Worm (Caenorhabditis elegans) whole organism, young adult: ENCODE results near the gene F13D12.5.

ENCODE experiments used
- B0336.3 ChIP-seq: fragments of 200-800 bp; sonication (Bioruptor generic); IDR thresholded peaks from 2 replicates; pipeline ENCODE4 v1.3.6; 2022; ENCODE audit warnings: missing genetic modification characterization, missing compliant biosample characterization
- F10E7.11 ChIP-seq: sonication (generic microtip); optimal IDR thresholded peaks from 2 replicates; lab custom pipeline; 2017; ENCODE audit warnings: mild to moderate bottlenecking, missing genetic modification characterization, moderate library complexity, missing compliant biosample characterization
- F37B4.10 ChIP-seq: fragments of 200-800 bp; sonication (Bioruptor generic); IDR thresholded peaks from 2 replicates; pipeline ENCODE4 v1.3.6; 2022; ENCODE audit warnings: missing genetic modification characterization, missing compliant biosample characterization
- F49E8.2 ChIP-seq: sonication (generic microtip); optimal IDR thresholded peaks from 3 replicates; lab custom pipeline; 2017; ENCODE audit warnings: missing genetic modification characterization, mild to moderate bottlenecking, missing compliant biosample characterization, antibody characterized with exemption, moderate library complexity; ENCODE audit not compliant: insufficient read depth
- akir-1 ChIP-seq: fragments of 200-800 bp; sonication (Bioruptor generic); optimal IDR thresholded peaks from 2 replicates; lab custom pipeline; 2018; ENCODE audit warnings: mild to moderate bottlenecking, missing genetic modification characterization, moderate library complexity, missing compliant biosample characterization
- ama-1 ChIP-seq, 3 experiments: fragments of 150-350 bp in 1 of 3; sonication (generic microtip) in 2 of 3; optimal IDR thresholded peaks; 2 replicates each; lab custom pipeline; 2014 to 2018; ENCODE audit warnings: missing biosample characterization in 2 of 3, missing genetic modification characterization in 2 of 3, missing genetic modification reagents in 2 of 3
- atf-7 ChIP-seq: sonication (generic microtip); optimal IDR thresholded peaks from 2 replicates; lab custom pipeline; 2017; ENCODE audit warnings: mild to moderate bottlenecking, missing genetic modification characterization, missing compliant biosample characterization
- athp-1 ChIP-seq: sonication (generic microtip); optimal IDR thresholded peaks from 2 replicates; lab custom pipeline; 2017; ENCODE audit warnings: mild to moderate bottlenecking, missing genetic modification characterization, missing compliant biosample characterization
- attf-5 ChIP-seq: fragments of 200-800 bp; sonication (Bioruptor generic); optimal IDR thresholded peaks from 2 replicates; lab custom pipeline; 2018; ENCODE audit warnings: mild to moderate bottlenecking, missing genetic modification characterization, missing compliant biosample characterization
- bed-2 ChIP-seq: fragments of 200-800 bp; sonication (Bioruptor generic); IDR thresholded peaks from 2 replicates; pipeline ENCODE4 v1.3.6; 2022; ENCODE audit warnings: missing genetic modification reagents, missing genetic modification characterization, missing compliant biosample characterization
- cebp-1 ChIP-seq, 2 experiments: fragments of 200-800 bp in 1 of 2; sonication (Bioruptor generic) in 1 of 2; sonication (generic microtip) in 1 of 2; IDR thresholded peaks in 1 of 2; optimal IDR thresholded peaks in 1 of 2; 2 replicates each; pipeline versions ENCODE4 v1.3.6 to Lab custom; 2017 to 2022; ENCODE audit warnings: missing compliant biosample characterization in 2 of 2, missing genetic modification characterization in 2 of 2, mild to moderate bottlenecking in 1 of 2, missing genetic modification reagents in 1 of 2, moderate library complexity in 1 of 2
- cebp-2 ChIP-seq: fragments of 200-800 bp; sonication (Bioruptor generic); IDR thresholded peaks from 2 replicates; pipeline ENCODE4 v1.3.6; 2022; ENCODE audit warnings: missing genetic modification characterization, missing compliant biosample characterization
- ceh-100 ChIP-seq: fragments of 200-800 bp; sonication (Bioruptor generic); IDR thresholded peaks from 2 replicates; pipeline ENCODE4 v1.3.6; 2022; ENCODE audit warnings: missing genetic modification reagents, missing genetic modification characterization, missing compliant biosample characterization
- ceh-27 ChIP-seq: fragments of 200-800 bp; sonication (Bioruptor generic); optimal IDR thresholded peaks from 2 replicates; lab custom pipeline; 2018; ENCODE audit warnings: mild to moderate bottlenecking, missing genetic modification characterization, moderate library complexity, missing compliant biosample characterization
- ceh-79 ChIP-seq: sonication (generic microtip); optimal IDR thresholded peaks from 2 replicates; lab custom pipeline; 2017; ENCODE audit warnings: mild to moderate bottlenecking, missing genetic modification characterization, missing compliant biosample characterization
- dpff-1 ChIP-seq: sonication (generic microtip); optimal IDR thresholded peaks from 2 replicates; lab custom pipeline; 2017; ENCODE audit warnings: mild to moderate bottlenecking, missing genetic modification characterization, missing compliant biosample characterization
- dpl-1 ChIP-seq: fragments of 150-350 bp; optimal IDR thresholded peaks from 2 replicates; lab custom pipeline; 2014; ENCODE audit warnings: missing biosample characterization, missing genetic modification reagents, missing genetic modification characterization
- ekl-4 ChIP-seq: fragments of 200-800 bp; sonication (Bioruptor generic); IDR thresholded peaks from 2 replicates; pipeline ENCODE4 v1.3.6; 2022; ENCODE audit warnings: missing genetic modification reagents, missing genetic modification characterization, missing compliant biosample characterization
- gei-17 ChIP-seq: fragments of 200-800 bp; sonication (Bioruptor generic); optimal IDR thresholded peaks from 2 replicates; lab custom pipeline; 2018; ENCODE audit warnings: mild to moderate bottlenecking, missing genetic modification characterization, missing compliant biosample characterization
- hmg-20 ChIP-seq: fragments of 200-800 bp; sonication (Bioruptor generic); IDR thresholded peaks from 2 replicates; pipeline ENCODE4 v1.3.6; 2022; ENCODE audit warnings: missing genetic modification reagents, missing genetic modification characterization, missing compliant biosample characterization
- lag-1 ChIP-seq: fragments of 200-800 bp; sonication (Bioruptor generic); IDR thresholded peaks from 2 replicates; pipeline ENCODE4 v1.3.6; 2022; ENCODE audit warnings: missing genetic modification reagents, missing genetic modification characterization, missing compliant biosample characterization
- let-607 ChIP-seq, 2 experiments: fragments of 200-800 bp in 1 of 2; sonication (Bioruptor generic) in 1 of 2; sonication (generic microtip) in 1 of 2; optimal IDR thresholded peaks; 2 replicates each; lab custom pipeline; 2016 to 2018; ENCODE audit warnings: mild to moderate bottlenecking in 2 of 2, missing compliant biosample characterization in 2 of 2, missing genetic modification characterization in 2 of 2, moderate library complexity in 2 of 2, missing genotype in 1 of 2
- lin-35 ChIP-seq, 3 experiments: fragments of 150-350 bp in 2 of 3; sonication (generic microtip) in 1 of 3; optimal IDR thresholded peaks; 2 replicates each; lab custom pipeline; 2014 to 2018; ENCODE audit warnings: missing biosample characterization in 3 of 3, missing genetic modification characterization in 3 of 3, missing genetic modification reagents in 3 of 3
- lin-54 ChIP-seq: fragments of 200-800 bp; sonication (Bioruptor generic); optimal IDR thresholded peaks from 2 replicates; lab custom pipeline; 2018; ENCODE audit warnings: mild to moderate bottlenecking, missing genetic modification characterization, missing compliant biosample characterization
- lsy-27 ChIP-seq: sonication (generic microtip); optimal IDR thresholded peaks from 2 replicates; lab custom pipeline; 2017; ENCODE audit warnings: missing genetic modification characterization, mild to moderate bottlenecking, missing compliant biosample characterization, antibody characterized with exemption, missing genotype, borderline replicate concordance; ENCODE audit not compliant: insufficient read depth
- mcd-1 ChIP-seq: fragments of 200-800 bp; sonication (Bioruptor generic); IDR thresholded peaks from 2 replicates; pipeline ENCODE4 v1.3.6; 2022; ENCODE audit warnings: missing genetic modification reagents, missing genetic modification characterization, missing compliant biosample characterization
- mxl-1 ChIP-seq: sonication (generic microtip); optimal IDR thresholded peaks from 2 replicates; lab custom pipeline; 2016; ENCODE audit warnings: missing genetic modification characterization, missing compliant biosample characterization
- nfya-1 ChIP-seq: sonication (generic microtip); optimal IDR thresholded peaks from 2 replicates; lab custom pipeline; 2017; ENCODE audit warnings: antibody characterized with exemption, missing compliant biosample characterization, missing genetic modification characterization, borderline replicate concordance; ENCODE audit not compliant: insufficient read depth
- nfya-2 ChIP-seq: fragments of 200-800 bp; sonication (Bioruptor generic); IDR thresholded peaks from 2 replicates; pipeline ENCODE4 v1.3.6; 2022; ENCODE audit warnings: missing genetic modification reagents, missing genetic modification characterization, missing compliant biosample characterization
- nfyb-1 ChIP-seq: fragments of 200-800 bp; sonication (Bioruptor generic); IDR thresholded peaks from 2 replicates; pipeline ENCODE4 v1.3.6; 2022; ENCODE audit warnings: missing genetic modification reagents, missing genetic modification characterization, missing compliant biosample characterization
- nhr-80 ChIP-seq: sonication (generic microtip); optimal IDR thresholded peaks from 2 replicates; lab custom pipeline; 2016; ENCODE audit warnings: missing genetic modification characterization, missing compliant biosample characterization
- pbrm-1 ChIP-seq: fragments of 200-800 bp; sonication (Bioruptor generic); IDR thresholded peaks from 2 replicates; pipeline ENCODE4 v1.3.6; 2022; ENCODE audit warnings: missing genetic modification reagents, missing genetic modification characterization, missing compliant biosample characterization
- rpc-1 ChIP-seq, 2 experiments: fragments of 150-350 bp in 1 of 2; sonication (generic microtip) in 1 of 2; optimal IDR thresholded peaks; 2 replicates each; lab custom pipeline; 2014 to 2018; ENCODE audit warnings: missing biosample characterization in 1 of 2, missing genetic modification characterization in 1 of 2, missing genetic modification reagents in 1 of 2, missing genotype in 1 of 2
- snpc-4 ChIP-seq, 5 experiments: fragments of 150-350 bp in 1 of 5; sonication (generic microtip) in 4 of 5; optimal IDR thresholded peaks; 2 replicates each; lab custom pipeline; 2014 to 2018; ENCODE audit warnings: missing genetic modification characterization in 5 of 5, missing biosample characterization in 3 of 5, antibody characterized with exemption in 2 of 5, mild to moderate bottlenecking in 2 of 5, missing compliant biosample characterization in 2 of 5, missing genotype in 2 of 5, moderate library complexity in 2 of 5, missing genetic modification reagents in 1 of 5
- unc-130 ChIP-seq: sonication (generic microtip); optimal IDR thresholded peaks from 2 replicates; lab custom pipeline; 2016; ENCODE audit warnings: missing genetic modification reagents, missing genetic modification characterization, missing compliant biosample characterization
- zfh-2 ChIP-seq: fragments of 200-800 bp; sonication (Bioruptor generic); conservative IDR thresholded peaks from 2 replicates; pipeline ENCODE4 v1.3.6; 2022; ENCODE audit warnings: missing genetic modification reagents, missing genetic modification characterization, missing compliant biosample characterization
- ztf-26 ChIP-seq: sonication (generic microtip); optimal IDR thresholded peaks from 2 replicates; lab custom pipeline; 2017; ENCODE audit warnings: missing genetic modification characterization, missing compliant biosample characterization
- ztf-3 ChIP-seq: fragments of 200-800 bp; sonication (Bioruptor generic); optimal IDR thresholded peaks from 2 replicates; lab custom pipeline; 2018; ENCODE audit warnings: mild to moderate bottlenecking, missing genetic modification characterization, missing compliant biosample characterization

The F13D12.5 gene

ce11 chrII:11749490-11750172, 23.0 kb downstream of the F13D12.5 start (continued):
- TF ChIP-seq ama-1 (optimal IDR thresholded peaks at IDR 0.05; lab: Kevin White, UChicago) (no peak), ama-1 (GFP tag; optimal IDR thresholded peaks at IDR 0.05; lab: Kevin White, UChicago) (no peak), ztf-26 (tag; lab: Kevin White, UChicago) (peak; percentile 2), gei-17 (GFP tag; lab: Kevin White, UChicago) (peak; percentile 65), ceh-100 (0 out of 2 replicates have a peak, but pooled peaks have one; percentile 24), let-607 (tag; optimal IDR thresholded peaks at IDR 0.05; lab: Kevin White, UChicago) (peak; percentile 66 to 77), akir-1 (peak; percentile 63), mcd-1 (GFP tag; lab: Robert Waterston, UW) (peak; percentile 73), cebp-1 (GFP tag; IDR thresholded peaks at IDR 0.05; lab: Robert Waterston, UW) (0 out of 2 replicates have a peak, but pooled peaks have one; percentile 50), cebp-1 (tag; optimal IDR thresholded peaks at IDR 0.05; lab: Kevin White, UChicago) (peak; percentile 90), nhr-80 (tag; lab: Kevin White, UChicago) (peak; percentile 83), dpl-1 (no peak), snpc-4 (GFP tag; optimal IDR thresholded peaks at IDR 0.05; lab: Kevin White, UChicago) (no peak), snpc-4 (tag; optimal IDR thresholded peaks at IDR 0.05; lab: Kevin White, UChicago) (peak in 3 of 4 experiments; percentile 51 to 74 (median 59)), pbrm-1 (peak; percentile 63), F49E8.2 (tag; lab: Kevin White, UChicago) (no peak), ceh-79 (tag; lab: Kevin White, UChicago) (no peak), athp-1 (peak; percentile 53), ztf-3 (no peak), zfh-2 (GFP tag; lab: Robert Waterston, UW) (peak; percentile 99), attf-5 (GFP tag; lab: Kevin White, UChicago) (peak; percentile 89), lin-35 (GFP tag; optimal IDR thresholded peaks at IDR 0.05; lab: Kevin White, UChicago) (peak in 1 of 3 experiments; percentile 66), B0336.3 (GFP tag; lab: Robert Waterston, UW) (peak; percentile 91), bed-2 (GFP tag; lab: Robert Waterston, UW) (peak; percentile 49; the same call in 1 of the 2 replicates), cebp-2 (GFP tag; lab: Robert Waterston, UW) (no peak), dpff-1 (tag; lab: Kevin White, UChicago) (peak; percentile 50), F10E7.11 (tag; lab: Kevin White, UChicago) (peak; percentile 51), nfya-2 (GFP tag; lab: Robert Waterston, UW) (no peak), nfyb-1 (GFP tag; lab: Robert Waterston, UW) (peak; percentile 81; the same call in 1 of the 2 replicates)

DNA sequence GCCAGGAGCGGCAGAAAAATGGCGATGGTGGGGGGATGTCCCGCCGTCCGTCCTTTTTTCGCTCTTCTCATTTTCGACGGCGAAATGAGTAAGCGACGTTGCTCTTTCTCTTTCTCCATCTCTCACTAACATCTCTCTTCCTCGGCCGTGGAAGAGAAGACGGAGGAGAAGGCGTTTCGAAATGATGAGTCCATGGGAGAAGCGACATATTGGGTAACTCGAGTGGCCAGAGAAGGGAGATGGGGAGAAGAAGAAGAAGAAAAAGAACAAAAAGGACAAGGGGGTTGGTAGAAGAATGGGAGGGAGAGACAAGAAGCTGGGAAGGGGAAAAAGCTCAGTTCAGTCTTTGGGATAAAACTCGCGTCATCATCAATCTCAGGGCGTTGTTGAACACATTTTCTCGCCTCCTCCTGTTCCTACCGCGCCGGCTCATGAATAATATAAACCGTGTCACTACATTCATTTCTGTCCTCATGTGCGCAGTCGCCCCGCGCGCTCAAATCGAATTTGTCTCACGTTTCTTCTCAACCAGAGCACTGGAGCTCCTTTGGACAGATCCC, 25.1 kb downstream of the F13D12.5 start:
- TF ChIP-seq F37B4.10 (GFP tag; lab: Robert Waterston, UW) (no peak), rpc-1 (optimal IDR thresholded peaks at IDR 0.05; lab: Kevin White, UChicago) (no peak), rpc-1 (tag; optimal IDR thresholded peaks at IDR 0.05; lab: Kevin White, UChicago) (no peak), atf-7 (tag; lab: Kevin White, UChicago) (no peak), mxl-1 (tag; lab: Kevin White, UChicago) (no peak), ceh-27 (GFP tag; lab: Kevin White, UChicago) (peak; percentile 25), unc-130 (GFP tag; lab: Kevin White, UChicago) (no peak), lag-1 (GFP tag; lab: Robert Waterston, UW) (no peak), lin-35 (GFP tag; optimal IDR thresholded peaks at IDR 0.05; lab: Kevin White, UChicago) (peak in 1 of 3 experiments; percentile 23), hmg-20 (GFP tag; lab: Robert Waterston, UW) (no peak), lsy-27 (tag; lab: Kevin White, UChicago) (no peak), ekl-4 (GFP tag; lab: Robert Waterston, UW) (no peak), lin-54 (GFP tag; lab: Kevin White, UChicago) (no peak), cebp-1 (GFP tag; IDR thresholded peaks at IDR 0.05; lab: Robert Waterston, UW) (no peak), cebp-1 (tag; optimal IDR thresholded peaks at IDR 0.05; lab: Kevin White, UChicago) (peak; percentile 63), zfh-2 (GFP tag; lab: Robert Waterston, UW) (peak; percentile 62), dpl-1 (no peak), nfya-1 (tag; lab: Kevin White, UChicago) (no peak)
- TF ChIP-seq, all 124 proteins: peak for 4
